Fruit fly (Drosophila melanogaster): Measurements from ENCODE around the gene kar.

Gene kar

dm6 chr3R:12653511-12654252 is 35.5 kb downstream of the kar start (continued):
- peak; percentile 78 for TF ChIP-seq CG3847 (GFP tag; IDR thresholded peaks at IDR 0.05)
- TF ChIP-seq gsb-n (tag; optimal IDR thresholded peaks at IDR 0.05), result peak; percentile 27
- peak; percentile 75 for TF ChIP-seq nerfin-1 (tag; optimal IDR thresholded peaks at IDR 0.05)
- TF ChIP-seq crp (GFP tag; optimal IDR thresholded peaks at IDR 0.05), result peak in 1 of 2 experiments; percentile 49
- TF ChIP-seq gem (tag; optimal IDR thresholded peaks at IDR 0.05), result peak; percentile 89
- peak; percentile 63 for TF ChIP-seq CG1233 (GFP tag; optimal IDR thresholded peaks at IDR 0.05)
- TF ChIP-seq CG12769 (tag; optimal IDR thresholded peaks at IDR 0.05), result peak; percentile 66
- TF ChIP-seq CG16779 (GFP tag; IDR thresholded peaks at IDR 0.05), result no peak
- TF ChIP-seq Ets97D (GFP tag; optimal IDR thresholded peaks at IDR 0.05), result peak; percentile 31
- peak; percentile 28 for TF ChIP-seq zen (tag; optimal IDR thresholded peaks at IDR 0.05)
- peak; percentile 45 for TF ChIP-seq en (GFP tag; optimal IDR thresholded peaks at IDR 0.05)
- TF ChIP-seq Mad (GFP tag; optimal IDR thresholded peaks at IDR 0.05), result peak; percentile 69
- peak; percentile 72 for TF ChIP-seq Hsf (GFP tag; optimal IDR thresholded peaks at IDR 0.05)
- 0 out of 2 replicates have a peak, but pooled peaks have one; percentile 55 for TF ChIP-seq sim (GFP tag; IDR thresholded peaks at IDR 0.05)
- TF ChIP-seq ci (GFP tag; IDR thresholded peaks at IDR 0.05), result peak; percentile 80
- TF ChIP-seq org-1 (GFP tag; optimal IDR thresholded peaks at IDR 0.05), result peak; percentile 88
- TF ChIP-seq tgo (GFP tag; IDR thresholded peaks at IDR 0.05), result peak; percentile 82
- no peak for TF ChIP-seq CG9797 (GFP tag; optimal IDR thresholded peaks at IDR 0.05)
- TF ChIP-seq Hr78 (GFP tag; optimal IDR thresholded peaks at IDR 0.05), result peak in 1 of 2 experiments; percentile 8
- peak; percentile 52; the same call in 1 of the 2 replicates for TF ChIP-seq Taf1 (GFP tag; IDR thresholded peaks at IDR 0.05)
- TF ChIP-seq sr (GFP tag; IDR thresholded peaks at IDR 0.05), result no peak; the same call in 2 of the 3 replicates
- TF ChIP-seq sima (GFP tag; optimal IDR thresholded peaks at IDR 0.05), result peak; percentile 55
- peak; percentile 39 for TF ChIP-seq GATAe (GFP tag; conservative IDR thresholded peaks at IDR 0.05)
- TF ChIP-seq CG3065 (GFP tag; optimal IDR thresholded peaks at IDR 0.05), result peak; percentile 58
- peak; percentile 87 for TF ChIP-seq Ssrp (tag; optimal IDR thresholded peaks at IDR 0.05)
- TF ChIP-seq CG11723 (GFP tag; optimal IDR thresholded peaks at IDR 0.05), result peak; percentile 85
- TF ChIP-seq eve (GFP tag; optimal IDR thresholded peaks at IDR 0.05), result no peak
- TF ChIP-seq fd96Cb (tag; optimal IDR thresholded peaks at IDR 0.05), result peak; percentile 84
- peak; percentile 81 for TF ChIP-seq CG2712 (tag; optimal IDR thresholded peaks at IDR 0.05)
- TF ChIP-seq ato (GFP tag; IDR thresholded peaks at IDR 0.05; ENCODE audit: partially characterized antibody), result 0 out of 2 replicates have a peak, but pooled peaks have one; percentile 13
- TF ChIP-seq bigmax (GFP tag; optimal IDR thresholded peaks at IDR 0.05), result no peak
- no peak for TF ChIP-seq toy (GFP tag; IDR thresholded peaks at IDR 0.05)
- peak; percentile 62 for TF ChIP-seq Poxn (GFP tag; IDR thresholded peaks at IDR 0.05)
- peak; percentile 33 for TF ChIP-seq twi (tag; optimal IDR thresholded peaks at IDR 0.05)
- no peak for TF ChIP-seq Hmx (GFP tag; optimal IDR thresholded peaks at IDR 0.05)
- peak; percentile 49 for TF ChIP-seq CG43689 (GFP tag; IDR thresholded peaks at IDR 0.05)
- peak; percentile 84 for TF ChIP-seq CG9437 (GFP tag; optimal IDR thresholded peaks at IDR 0.05)
- peak; percentile 53 for TF ChIP-seq scrt (GFP tag; optimal IDR thresholded peaks at IDR 0.05)
- peak; percentile 52 for TF ChIP-seq fd64A (GFP tag; optimal IDR thresholded peaks at IDR 0.05)
- no peak for TF ChIP-seq chinmo (GFP tag; IDR thresholded peaks at IDR 0.05; ENCODE audit: partially characterized antibody)
- TF ChIP-seq jigr1 (GFP tag; IDR thresholded peaks at IDR 0.05), result peak; percentile 64; the same call in 2 of the 3 replicates
- peak; percentile 75 for TF ChIP-seq CG12071 (GFP tag; optimal IDR thresholded peaks at IDR 0.05)
- peak; percentile 87 for TF ChIP-seq stc (GFP tag; IDR thresholded peaks at IDR 0.05)
- peak; percentile 76 for TF ChIP-seq run (tag; optimal IDR thresholded peaks at IDR 0.05)
- peak; percentile 66 for TF ChIP-seq NC2β (GFP tag; optimal IDR thresholded peaks at IDR 0.05)
- TF ChIP-seq slbo (GFP tag; IDR thresholded peaks at IDR 0.05), result peak; percentile 82
- peak; percentile 33; the same call in 1 of the 2 replicates for TF ChIP-seq MBD-R2 (GFP tag; IDR thresholded peaks at IDR 0.05)
- peak; percentile 64 for TF ChIP-seq HmgZ (tag; optimal IDR thresholded peaks at IDR 0.05)
- TF ChIP-seq Dip3 (GFP tag; optimal IDR thresholded peaks at IDR 0.05), result peak; percentile 60
